Worm (Caenorhabditis elegans): ENCODE measurements around the gene zig-4.

Gene zig-4

DNA sequence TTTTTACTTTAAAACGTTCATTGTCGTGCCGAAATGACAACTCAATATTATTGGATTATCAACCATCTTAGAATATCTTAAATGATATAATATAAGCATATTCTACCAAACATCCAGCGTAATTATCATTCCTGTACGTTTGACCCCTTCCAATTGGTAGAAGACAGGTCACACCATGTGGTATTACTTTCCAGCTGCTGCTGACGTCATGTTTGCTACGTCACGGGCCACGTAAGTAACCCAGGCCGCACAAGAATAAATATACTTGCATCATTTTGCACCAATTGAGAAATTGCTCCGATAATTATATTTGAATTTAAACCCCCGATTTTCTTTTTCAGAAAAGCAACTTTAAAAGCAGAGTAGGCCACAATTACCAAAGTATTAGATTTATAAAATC lies 9.6 kb upstream of the zig-4 start:
- TF ChIP-seq dao-5 (tag; optimal IDR thresholded peaks at IDR 0.05) (no peak), W03F9.2 (tag; optimal IDR thresholded peaks at IDR 0.05) (no peak), him-1 (tag; optimal IDR thresholded peaks at IDR 0.05) (no peak)

DNA sequence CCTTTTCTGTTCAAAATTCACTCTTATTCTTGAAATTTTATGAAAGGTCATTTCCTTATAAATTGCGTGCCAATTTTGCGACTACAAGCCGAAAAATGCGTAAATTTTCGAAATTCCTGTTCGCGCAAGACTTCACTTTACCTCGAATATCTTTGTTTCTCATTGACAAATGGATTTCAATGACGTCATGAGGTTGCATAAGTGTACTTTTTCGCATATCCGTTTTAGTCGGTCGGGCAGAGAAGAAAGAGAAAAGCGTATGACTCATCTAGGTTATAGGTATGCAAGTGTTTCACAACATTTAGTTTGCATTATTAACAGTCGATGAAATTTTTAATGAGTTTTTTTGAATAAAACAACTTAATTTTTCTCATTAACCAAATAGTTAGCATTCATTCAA lies 9.2 kb upstream of the zig-4 start:
- no peak for TF ChIP-seq dao-5 (tag; optimal IDR thresholded peaks at IDR 0.05)
- no peak for TF ChIP-seq W03F9.2 (tag; optimal IDR thresholded peaks at IDR 0.05)
- TF ChIP-seq him-1 (tag; optimal IDR thresholded peaks at IDR 0.05): no peak

DNA sequence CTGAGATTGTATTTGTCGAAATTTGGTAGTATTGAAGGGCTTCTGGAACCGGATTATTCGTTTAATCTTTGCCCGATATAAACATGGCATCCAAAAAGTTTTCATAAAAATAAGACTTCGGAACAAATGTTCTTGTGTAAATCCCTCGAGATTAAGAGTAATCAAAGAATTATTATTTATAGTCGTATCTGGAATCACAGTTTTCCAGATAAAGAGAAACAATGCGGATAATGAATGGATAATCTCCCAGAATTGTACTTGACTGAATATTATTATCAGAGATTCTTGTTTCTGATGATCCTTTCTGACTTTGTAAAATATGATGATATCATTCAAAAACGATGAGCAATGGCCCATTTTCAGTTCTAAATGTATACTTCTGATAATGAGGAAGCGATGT lies 4.1 kb upstream of the zig-4 start:
- TF ChIP-seq dao-5 (tag; optimal IDR thresholded peaks at IDR 0.05) (no peak), W03F9.2 (tag; optimal IDR thresholded peaks at IDR 0.05) (no peak), him-1 (tag; optimal IDR thresholded peaks at IDR 0.05) (no peak)

DNA sequence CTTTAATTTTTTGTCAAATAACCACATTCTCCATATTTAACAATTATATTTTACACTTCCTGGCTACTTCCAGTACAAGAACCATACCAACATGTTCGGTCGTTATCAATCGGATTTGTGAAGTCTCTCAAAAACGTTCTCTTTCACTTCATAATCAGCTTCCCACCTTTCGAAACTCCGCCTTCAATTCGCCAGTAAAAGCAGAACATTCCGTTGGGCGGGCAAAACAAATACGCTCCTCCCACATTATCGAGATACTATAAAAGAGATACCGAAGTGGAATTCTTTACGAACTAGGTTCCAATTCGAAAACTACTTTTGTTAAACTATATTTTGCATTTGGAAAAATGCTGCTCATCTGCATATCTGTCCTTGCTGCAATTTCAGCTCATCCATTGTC lies 5.2 kb downstream of the zig-4 start, which contains the start of gene zig-3:
Gene zig-3, plus strand, starts transcription at position 301 of the 400 bp plus-strand sequence.
- TF ChIP-seq W03F9.2 (tag; optimal IDR thresholded peaks at IDR 0.05) (no peak), him-1 (tag; optimal IDR thresholded peaks at IDR 0.05) (no peak), dao-5 (tag; optimal IDR thresholded peaks at IDR 0.05) (no peak)

DNA sequence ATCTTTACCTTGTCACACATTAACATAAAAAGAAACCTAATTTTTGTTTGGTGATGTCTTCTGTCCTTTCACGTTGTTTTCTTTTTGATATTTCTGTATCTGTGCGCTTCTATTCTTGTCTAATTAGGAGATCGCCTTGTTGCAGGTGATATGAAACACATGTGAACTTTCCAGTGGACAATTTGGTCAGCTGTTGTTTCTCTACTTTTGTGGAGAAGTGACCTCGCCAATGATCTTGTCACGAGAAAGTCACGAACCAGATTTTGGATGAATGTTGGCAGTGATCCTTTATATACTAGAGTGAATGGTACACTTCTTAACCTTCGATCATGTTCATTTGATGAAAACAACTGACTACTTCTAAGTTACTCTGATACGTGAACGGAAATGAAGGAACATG lies 7.2 kb downstream of the zig-4 start:
- TF ChIP-seq dao-5 (tag; optimal IDR thresholded peaks at IDR 0.05) (no peak), him-1 (tag; optimal IDR thresholded peaks at IDR 0.05) (no peak)

DNA sequence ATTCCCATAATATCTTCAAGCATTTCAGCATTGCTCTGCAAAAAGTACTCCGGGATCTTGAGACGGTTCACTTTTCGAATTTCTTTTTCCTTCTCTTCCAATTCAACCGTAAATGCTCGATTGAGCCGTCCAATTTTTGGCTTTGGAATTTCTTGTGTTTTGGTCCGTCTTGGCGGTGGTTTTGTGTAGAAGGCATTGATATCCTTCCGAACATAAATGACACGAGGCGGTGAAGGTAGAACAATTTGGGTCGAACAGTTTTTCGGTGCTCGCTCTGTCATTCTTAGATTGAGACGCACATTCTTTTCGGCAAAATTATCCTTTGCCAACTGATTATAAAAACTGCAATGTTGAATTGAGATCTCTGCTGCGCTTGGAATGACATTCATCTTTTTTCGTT lies 17.4 kb downstream of the zig-4 start:
- TF ChIP-seq dao-5 (tag; optimal IDR thresholded peaks at IDR 0.05) (no peak), him-1 (tag; optimal IDR thresholded peaks at IDR 0.05) (no peak), W03F9.2 (tag; optimal IDR thresholded peaks at IDR 0.05) (no peak)

DNA sequence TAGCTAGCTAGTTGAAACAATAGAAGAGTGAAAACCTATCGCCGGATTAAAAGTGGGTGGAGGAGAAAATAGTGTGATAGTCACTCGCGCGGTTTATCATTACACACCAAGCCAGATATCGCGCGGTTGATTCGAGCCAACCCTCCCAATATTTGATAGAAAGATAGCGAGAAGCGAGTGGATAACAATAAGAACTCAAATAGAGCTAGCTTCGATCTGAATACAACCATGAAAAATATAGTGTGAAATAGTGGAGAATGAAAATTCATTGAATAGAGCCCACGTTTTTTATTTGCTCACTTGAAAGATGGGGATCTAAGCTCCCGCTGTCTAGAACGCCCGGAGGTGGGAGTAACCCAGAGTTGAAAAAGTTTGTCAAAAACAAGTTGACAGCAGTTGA lies 19.8 kb downstream of the zig-4 start, which contains the start of gene tnt-3:
Gene tnt-3, minus strand, starts transcription at position 101 of the 400 bp plus-strand sequence.
- TF ChIP-seq W03F9.2 (tag; optimal IDR thresholded peaks at IDR 0.05) (no peak), dao-5 (tag; optimal IDR thresholded peaks at IDR 0.05) (no peak), him-1 (tag; optimal IDR thresholded peaks at IDR 0.05) (no peak)

DNA sequence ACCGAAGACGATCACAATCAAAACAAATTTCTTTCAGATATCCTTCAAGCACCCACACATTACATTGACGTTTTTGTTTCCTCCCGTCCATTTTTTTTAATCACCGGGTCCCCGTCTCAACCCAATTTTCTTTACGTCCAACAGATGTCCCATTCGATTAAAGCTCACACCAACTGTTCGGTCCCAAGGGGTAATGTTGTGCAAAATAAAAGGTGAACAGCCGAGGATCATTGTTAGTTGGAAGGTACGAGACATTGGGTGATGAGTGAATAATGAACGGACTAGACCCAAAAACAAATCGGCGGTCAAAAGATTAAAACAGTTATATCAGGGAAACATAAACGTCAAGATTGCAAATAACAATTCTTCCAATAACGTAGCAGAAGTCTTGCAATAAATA lies 20.2 kb downstream of the zig-4 start:
- TF ChIP-seq W03F9.2 (tag; optimal IDR thresholded peaks at IDR 0.05): no peak
- TF ChIP-seq dao-5 (tag; optimal IDR thresholded peaks at IDR 0.05): no peak
- TF ChIP-seq him-1 (tag; optimal IDR thresholded peaks at IDR 0.05): no peak

DNA sequence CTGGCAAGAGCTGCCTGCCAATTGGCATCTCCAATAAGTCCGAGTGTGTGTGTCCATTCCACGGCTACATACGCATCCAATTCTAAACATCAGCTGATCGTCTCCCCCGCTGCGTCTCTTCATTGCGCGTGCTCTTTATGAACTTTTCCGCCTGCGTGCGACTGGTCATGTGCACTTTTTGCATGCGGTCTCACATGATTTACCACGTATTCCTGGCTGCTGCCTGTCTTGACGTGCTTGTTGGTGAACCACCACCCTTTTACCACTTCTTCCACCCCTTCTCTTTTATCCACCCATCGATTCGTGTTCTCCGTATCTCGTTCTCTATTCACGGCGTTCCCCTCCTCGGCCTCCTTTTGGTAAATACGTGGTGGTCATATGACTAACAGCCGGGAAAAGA lies 26.3 kb downstream of the zig-4 start:
- TF ChIP-seq W03F9.2 (tag; optimal IDR thresholded peaks at IDR 0.05) (no peak), him-1 (tag; optimal IDR thresholded peaks at IDR 0.05) (peak; percentile 89), dao-5 (tag; optimal IDR thresholded peaks at IDR 0.05) (no peak)

DNA sequence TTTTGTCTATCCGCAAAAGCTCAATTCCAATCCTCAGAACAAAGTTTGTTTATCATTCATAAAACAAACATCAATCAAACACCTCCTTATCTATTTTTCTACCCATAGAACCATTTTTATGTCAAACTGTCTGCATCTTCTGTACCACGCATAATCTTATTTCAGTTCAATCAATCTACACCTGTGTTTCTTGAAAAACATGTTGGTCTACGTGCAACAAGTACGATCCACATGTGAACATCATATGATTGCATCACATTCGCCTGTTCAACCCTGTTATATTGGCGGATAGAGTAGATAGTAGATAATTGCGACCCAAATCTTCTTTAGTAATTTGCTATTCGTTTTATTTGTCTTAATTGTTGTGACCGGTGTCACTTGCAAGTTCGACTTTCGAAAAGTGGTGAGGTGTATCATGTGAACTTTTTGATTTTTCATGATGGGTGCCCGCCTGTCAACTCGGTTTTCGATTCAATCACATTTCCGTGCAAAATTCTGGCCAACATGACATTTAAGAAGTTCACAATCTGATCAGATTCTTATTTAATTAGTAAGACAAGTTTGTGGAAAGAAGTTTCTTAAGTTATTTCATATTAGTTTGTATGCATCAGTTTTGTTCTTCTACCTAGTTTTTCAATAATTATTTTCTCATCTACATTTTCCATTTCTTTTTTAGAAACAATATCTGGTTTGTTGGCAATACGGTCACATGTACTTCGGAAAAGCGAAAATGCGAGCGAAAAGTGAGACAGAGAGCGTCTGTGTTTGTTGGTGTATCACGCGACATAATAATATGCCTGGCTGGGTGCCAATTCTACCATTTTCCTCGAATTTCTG lies 27.2 kb downstream of the zig-4 start:
- TF ChIP-seq him-1 (tag; optimal IDR thresholded peaks at IDR 0.05) (no peak), W03F9.2 (tag; optimal IDR thresholded peaks at IDR 0.05) (no peak), dao-5 (tag; optimal IDR thresholded peaks at IDR 0.05) (no peak)

DNA sequence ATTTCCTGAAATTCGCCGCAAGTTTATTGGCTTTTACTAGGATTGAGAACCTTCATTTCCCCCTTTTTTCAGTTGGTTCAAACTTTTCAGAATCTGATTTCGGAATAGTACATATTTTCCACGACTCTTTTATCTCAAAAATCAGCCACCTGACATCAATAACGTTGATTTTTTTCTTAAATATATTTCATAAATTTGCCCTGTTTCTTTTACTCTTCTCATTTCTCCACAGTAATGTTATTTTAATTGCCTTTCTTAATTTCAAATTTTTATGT lies 27.8 kb downstream of the zig-4 start:
- TF ChIP-seq him-1 (tag; optimal IDR thresholded peaks at IDR 0.05): no peak
- TF ChIP-seq dao-5 (tag; optimal IDR thresholded peaks at IDR 0.05): no peak
- TF ChIP-seq W03F9.2 (tag; optimal IDR thresholded peaks at IDR 0.05): no peak

DNA sequence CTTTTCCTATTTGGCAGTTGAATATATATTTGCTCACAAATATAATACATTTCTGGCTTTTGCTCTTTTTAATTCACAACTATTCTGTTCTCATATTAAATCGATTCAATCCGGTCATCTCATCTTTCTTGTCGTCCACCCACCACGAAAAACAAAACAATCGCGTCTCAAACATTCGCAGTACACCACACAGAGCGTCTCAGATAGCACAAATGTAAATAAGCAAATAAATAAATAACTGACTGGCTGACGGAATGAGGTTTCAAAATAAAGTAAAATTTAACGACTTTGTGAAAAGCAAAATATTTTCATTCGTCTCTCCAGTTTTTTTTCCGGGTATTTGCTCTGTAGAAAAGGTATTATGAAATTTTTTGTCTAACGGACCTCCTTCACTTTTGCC lies 28.5 kb downstream of the zig-4 start:
- no peak for TF ChIP-seq dao-5 (tag; optimal IDR thresholded peaks at IDR 0.05)
- no peak for TF ChIP-seq W03F9.2 (tag; optimal IDR thresholded peaks at IDR 0.05)
- no peak for TF ChIP-seq him-1 (tag; optimal IDR thresholded peaks at IDR 0.05)

DNA sequence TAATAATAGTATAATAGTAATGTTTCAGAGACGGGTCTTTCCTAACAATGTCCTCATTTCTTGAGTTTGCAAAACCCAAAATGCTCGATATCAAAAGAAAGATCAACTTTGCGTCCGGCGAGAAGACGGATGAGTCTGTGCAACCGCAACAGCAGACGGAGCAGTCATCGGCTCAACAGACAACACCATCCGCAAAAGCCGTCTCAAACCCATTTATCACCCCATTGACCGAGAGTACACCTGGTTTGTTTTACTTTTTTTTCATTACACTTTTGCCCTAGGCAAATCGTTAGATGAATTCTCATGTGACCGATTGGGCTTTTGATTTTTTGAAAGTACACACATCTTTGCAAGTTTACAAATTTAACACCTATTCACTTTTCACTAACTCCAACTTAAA lies 29.1 kb downstream of the zig-4 start, which contains the start of gene dct-1:
Gene dct-1, plus strand, starts transcription at position 27 of the 400 bp plus-strand sequence.
- TF ChIP-seq him-1 (tag; optimal IDR thresholded peaks at IDR 0.05): no peak
- no peak for TF ChIP-seq W03F9.2 (tag; optimal IDR thresholded peaks at IDR 0.05)
- TF ChIP-seq dao-5 (tag; optimal IDR thresholded peaks at IDR 0.05): no peak

DNA sequence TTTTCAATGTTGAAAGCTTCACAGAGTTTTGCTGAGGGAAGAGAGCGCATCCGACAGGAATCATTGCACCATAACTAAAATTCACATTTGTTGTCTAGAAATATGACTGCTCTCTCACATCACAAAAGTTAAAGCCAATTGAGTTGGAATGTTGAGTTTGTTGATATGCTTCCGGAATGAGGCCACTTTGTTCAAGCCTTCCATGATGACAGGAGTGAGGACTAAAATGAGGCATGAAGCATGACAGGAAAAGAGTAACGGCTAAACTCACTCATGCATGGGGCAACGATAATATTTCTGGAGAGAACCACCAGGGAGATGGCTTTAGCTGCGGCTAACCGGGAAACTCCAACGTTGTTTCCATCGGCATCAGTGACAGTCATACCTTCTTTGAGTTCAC lies 31.2 kb downstream of the zig-4 start:
- TF ChIP-seq W03F9.2 (tag; optimal IDR thresholded peaks at IDR 0.05): no peak
- no peak for TF ChIP-seq dao-5 (tag; optimal IDR thresholded peaks at IDR 0.05)
- TF ChIP-seq him-1 (tag; optimal IDR thresholded peaks at IDR 0.05): no peak

DNA sequence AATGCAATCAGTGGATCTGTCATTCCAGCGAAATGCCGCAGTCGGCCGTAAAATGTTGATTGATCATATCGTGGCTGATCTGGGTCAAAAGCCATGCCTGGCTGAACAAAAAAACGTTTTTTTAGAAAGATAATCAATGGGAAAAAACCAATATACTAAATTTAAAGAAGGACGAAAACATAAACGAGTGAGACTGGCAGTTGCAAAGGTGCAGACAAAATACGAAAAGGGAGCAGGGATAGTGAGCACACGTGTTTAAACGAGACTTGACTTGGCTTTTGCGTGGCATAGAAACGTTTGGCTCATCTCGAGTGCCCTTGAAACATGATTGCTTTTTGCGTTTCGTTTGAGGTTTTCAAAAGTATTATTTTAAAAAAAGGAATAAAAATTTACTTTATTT lies 33.0 kb downstream of the zig-4 start, which contains the start of gene sfxn-2:
Gene sfxn-2, minus strand, starts transcription at position 101 of the 400 bp plus-strand sequence.
- TF ChIP-seq dao-5 (tag; optimal IDR thresholded peaks at IDR 0.05): no peak

Measured in whole organism, L4/young adult.